Fruit fly (Drosophila melanogaster): ENCODE data around the gene CG31220.

Gene CG31220

dm6 chr3R:19625300-19626230 is 22.7 kb upstream of the CG31220 start:
- no peak for TF ChIP-seq Myc (optimal IDR thresholded peaks at IDR 0.05)
- TF ChIP-seq psq (optimal IDR thresholded peaks at IDR 0.05) = no peak
- TF ChIP-seq h (optimal IDR thresholded peaks at IDR 0.05) = no peak
- no peak for TF ChIP-seq ttk (optimal IDR thresholded peaks at IDR 0.05)
- TF ChIP-seq Sin3A (optimal IDR thresholded peaks at IDR 0.05) = no peak
- TF ChIP-seq insv (optimal IDR thresholded peaks at IDR 0.05) = no peak

dm6 chr3R:19627792-19628522 is 20.3 kb upstream of the CG31220 start:
- no peak for TF ChIP-seq h (optimal IDR thresholded peaks at IDR 0.05)

- no peak for TF ChIP-seq ttk (optimal IDR thresholded peaks at IDR 0.05)
- TF ChIP-seq Myc (optimal IDR thresholded peaks at IDR 0.05) = no peak
- no peak for TF ChIP-seq insv (optimal IDR thresholded peaks at IDR 0.05)
- no peak for TF ChIP-seq psq (optimal IDR thresholded peaks at IDR 0.05)
- TF ChIP-seq h (optimal IDR thresholded peaks at IDR 0.05) = no peak
- no peak for TF ChIP-seq Sin3A (optimal IDR thresholded peaks at IDR 0.05)
Observed at dm6 chr3R:19632685-19633116, 15.6 kb upstream of the CG31220 start, which contains the start of gene CG6231. Gene CG6231, minus strand, starts transcription at chr3R:19632718.

dm6 chr3R:19634649-19635048 is 13.6 kb upstream of the CG31220 start, which contains the start of gene CG34138:
Gene CG34138, plus strand, starts transcription at chr3R:19634949.
- TF ChIP-seq psq (optimal IDR thresholded peaks at IDR 0.05) = no peak
- TF ChIP-seq Myc (optimal IDR thresholded peaks at IDR 0.05) = no peak
- no peak for TF ChIP-seq insv (optimal IDR thresholded peaks at IDR 0.05)
- TF ChIP-seq Sin3A (optimal IDR thresholded peaks at IDR 0.05) = no peak
- no peak for TF ChIP-seq h (optimal IDR thresholded peaks at IDR 0.05)
- no peak for TF ChIP-seq ttk (optimal IDR thresholded peaks at IDR 0.05)

- TF ChIP-seq Sin3A (optimal IDR thresholded peaks at IDR 0.05) (no peak), insv (optimal IDR thresholded peaks at IDR 0.05) (no peak), h (optimal IDR thresholded peaks at IDR 0.05) (no peak), ttk (optimal IDR thresholded peaks at IDR 0.05) (no peak), psq (optimal IDR thresholded peaks at IDR 0.05) (no peak), Myc (optimal IDR thresholded peaks at IDR 0.05) (no peak)
Observed at dm6 chr3R:19638004-19638403, 10.3 kb upstream of the CG31220 start.

- TF ChIP-seq Sin3A (optimal IDR thresholded peaks at IDR 0.05) = no peak
- no peak for TF ChIP-seq psq (optimal IDR thresholded peaks at IDR 0.05)
- TF ChIP-seq Myc (optimal IDR thresholded peaks at IDR 0.05) = no peak
- TF ChIP-seq ttk (optimal IDR thresholded peaks at IDR 0.05) = no peak
- TF ChIP-seq h (optimal IDR thresholded peaks at IDR 0.05) = no peak
- no peak for TF ChIP-seq insv (optimal IDR thresholded peaks at IDR 0.05)
Observed at dm6 chr3R:19641058-19641457, 7.2 kb upstream of the CG31220 start.

dm6 chr3R:19641498-19642065 is 6.7 kb upstream of the CG31220 start:
- TF ChIP-seq h (optimal IDR thresholded peaks at IDR 0.05) (no peak), ttk (optimal IDR thresholded peaks at IDR 0.05) (no peak)

dm6 chr3R:19642092-19642892 is 6.0 kb upstream of the CG31220 start, which contains the start of gene subdued:
Gene subdued, minus strand, starts transcription at chr3R:19642722.
- TF ChIP-seq h (optimal IDR thresholded peaks at IDR 0.05) = no peak
- TF ChIP-seq ttk (optimal IDR thresholded peaks at IDR 0.05) = no peak

- TF ChIP-seq psq (optimal IDR thresholded peaks at IDR 0.05) (no peak), insv (optimal IDR thresholded peaks at IDR 0.05) (no peak), h (optimal IDR thresholded peaks at IDR 0.05) (no peak), Sin3A (optimal IDR thresholded peaks at IDR 0.05) (no peak), ttk (optimal IDR thresholded peaks at IDR 0.05) (no peak), Myc (optimal IDR thresholded peaks at IDR 0.05) (no peak)
Observed at dm6 chr3R:19642893-19643270, 5.4 kb upstream of the CG31220 start.

dm6 chr3R:19644094-19644900 is 4.0 kb upstream of the CG31220 start, which contains the start of gene Vha13:
Gene Vha13, minus strand, starts transcription at chr3R:19644386.
- TF ChIP-seq Myc (optimal IDR thresholded peaks at IDR 0.05) (no peak), insv (optimal IDR thresholded peaks at IDR 0.05) (no peak)

- TF ChIP-seq Myc (optimal IDR thresholded peaks at IDR 0.05) = no peak
- TF ChIP-seq Sin3A (optimal IDR thresholded peaks at IDR 0.05) = no peak
- no peak for TF ChIP-seq ttk (optimal IDR thresholded peaks at IDR 0.05)
- TF ChIP-seq insv (optimal IDR thresholded peaks at IDR 0.05) = no peak
- TF ChIP-seq h (optimal IDR thresholded peaks at IDR 0.05) = no peak
- TF ChIP-seq psq (optimal IDR thresholded peaks at IDR 0.05) = no peak
Observed at dm6 chr3R:19644901-19645204, 3.4 kb upstream of the CG31220 start, which contains the start of gene Nup58. Gene Nup58, plus strand, starts transcription at chr3R:19645026.
